Worm (Caenorhabditis elegans) whole organism, young adult: ENCODE measurements around the gene col-169.

Source experiments
- B0019.2 ChIP-seq: fragments of 200-800 bp; sonication (Bioruptor generic); conservative IDR thresholded peaks from 2 replicates; pipeline ENCODE4 v1.3.6; 2022; ENCODE audit warnings: missing genetic modification reagents, missing genetic modification characterization, missing compliant biosample characterization
- B0035.1 ChIP-seq: sonication (generic microtip); optimal IDR thresholded peaks from 2 replicates; lab custom pipeline; 2016; ENCODE audit warnings: missing genetic modification characterization, mild to moderate bottlenecking, missing compliant biosample characterization, missing genotype, missing genetic modification reagents
- C06A6.2 ChIP-seq: fragments of 200-800 bp; sonication (Bioruptor generic); conservative IDR thresholded peaks from 2 replicates; pipeline ENCODE4 v1.3.6; 2022; ENCODE audit warnings: missing genetic modification characterization, missing compliant biosample characterization
- F23B12.7 ChIP-seq: sonication (generic microtip); optimal IDR thresholded peaks from 2 replicates; lab custom pipeline; 2017; ENCODE audit warnings: missing genetic modification characterization, mild to moderate bottlenecking, missing compliant biosample characterization, antibody characterized with exemption, moderate library complexity; ENCODE audit not compliant: insufficient read depth
- F39B2.1 ChIP-seq: fragments of 200-800 bp; sonication (Bioruptor generic); IDR thresholded peaks from 2 replicates; pipeline ENCODE4 v1.3.6; 2022; ENCODE audit warnings: missing genetic modification reagents, missing genetic modification characterization, missing compliant biosample characterization
- F49E8.2 ChIP-seq: sonication (generic microtip); optimal IDR thresholded peaks from 3 replicates; lab custom pipeline; 2017; ENCODE audit warnings: missing genetic modification characterization, mild to moderate bottlenecking, missing compliant biosample characterization, antibody characterized with exemption, moderate library complexity; ENCODE audit not compliant: insufficient read depth
- F52B5.7 ChIP-seq: sonication (generic microtip); optimal IDR thresholded peaks from 2 replicates; lab custom pipeline; 2016; ENCODE audit warnings: mild to moderate bottlenecking, missing genetic modification characterization, missing compliant biosample characterization
- F57A8.1 ChIP-seq: fragments of 200-800 bp; sonication (Bioruptor generic); optimal IDR thresholded peaks from 2 replicates; lab custom pipeline; 2018; ENCODE audit warnings: mild to moderate bottlenecking, missing genetic modification characterization, moderate library complexity, missing compliant biosample characterization
- T07F8.4 ChIP-seq: sonication (generic microtip); optimal IDR thresholded peaks from 2 replicates; lab custom pipeline; 2016; ENCODE audit warnings: mild to moderate bottlenecking, missing genetic modification characterization, moderate library complexity, missing compliant biosample characterization
- T26A5.8 ChIP-seq: sonication (generic microtip); optimal IDR thresholded peaks from 2 replicates; lab custom pipeline; 2016; ENCODE audit warnings: missing genetic modification characterization, missing compliant biosample characterization
- akir-1 ChIP-seq: fragments of 200-800 bp; sonication (Bioruptor generic); optimal IDR thresholded peaks from 2 replicates; lab custom pipeline; 2018; ENCODE audit warnings: mild to moderate bottlenecking, missing genetic modification characterization, moderate library complexity, missing compliant biosample characterization
- ama-1 ChIP-seq, 3 experiments: fragments of 150-350 bp in 1 of 3; sonication (generic microtip) in 2 of 3; optimal IDR thresholded peaks; 2 replicates each; lab custom pipeline; 2014 to 2018; ENCODE audit warnings: missing biosample characterization in 2 of 3, missing genetic modification characterization in 2 of 3, missing genetic modification reagents in 2 of 3
- athp-1 ChIP-seq: sonication (generic microtip); optimal IDR thresholded peaks from 2 replicates; lab custom pipeline; 2017; ENCODE audit warnings: mild to moderate bottlenecking, missing genetic modification characterization, missing compliant biosample characterization
- attf-5 ChIP-seq: fragments of 200-800 bp; sonication (Bioruptor generic); optimal IDR thresholded peaks from 2 replicates; lab custom pipeline; 2018; ENCODE audit warnings: mild to moderate bottlenecking, missing genetic modification characterization, missing compliant biosample characterization
- chd-7 ChIP-seq: sonication (generic microtip); optimal IDR thresholded peaks from 2 replicates; lab custom pipeline; 2016; ENCODE audit warnings: mild to moderate bottlenecking, missing genetic modification characterization, moderate library complexity, missing compliant biosample characterization
- egrh-3 ChIP-seq: fragments of 200-800 bp; sonication (Bioruptor generic); IDR thresholded peaks from 2 replicates; pipeline ENCODE4 v1.3.6; 2022; ENCODE audit warnings: missing genetic modification reagents, missing genetic modification characterization, missing compliant biosample characterization
- hlh-12 ChIP-seq: sonication (generic microtip); optimal IDR thresholded peaks from 2 replicates; lab custom pipeline; 2016; ENCODE audit warnings: missing genetic modification characterization, missing compliant biosample characterization
- hlh-26 ChIP-seq: fragments of 200-800 bp; sonication (Bioruptor generic); conservative IDR thresholded peaks from 2 replicates; pipeline ENCODE4 v1.3.6; 2022; ENCODE audit warnings: missing genetic modification reagents, missing genetic modification characterization, missing compliant biosample characterization
- hrde-1 ChIP-seq: sonication (generic microtip); optimal IDR thresholded peaks from 2 replicates; lab custom pipeline; 2016; ENCODE audit warnings: missing genetic modification characterization, mild to moderate bottlenecking, missing compliant biosample characterization, moderate library complexity, missing genotype, missing genetic modification reagents, borderline replicate concordance
- lin-26 ChIP-seq: fragments of 200-800 bp; sonication (Bioruptor generic); IDR thresholded peaks from 2 replicates; pipeline ENCODE4 v1.3.6; 2022; ENCODE audit warnings: missing genetic modification reagents, missing genetic modification characterization, missing compliant biosample characterization
- lin-40 ChIP-seq: sonication (generic microtip); optimal IDR thresholded peaks from 2 replicates; lab custom pipeline; 2016; ENCODE audit warnings: missing genetic modification characterization, mild to moderate bottlenecking, missing compliant biosample characterization, missing genotype, missing genetic modification reagents
- lsl-1 ChIP-seq: fragments of 200-800 bp; sonication (Bioruptor generic); optimal IDR thresholded peaks from 2 replicates; lab custom pipeline; 2018; ENCODE audit warnings: mild to moderate bottlenecking, missing genetic modification characterization, moderate library complexity, missing compliant biosample characterization
- madf-10 ChIP-seq: sonication (generic microtip); optimal IDR thresholded peaks from 2 replicates; lab custom pipeline; 2016; ENCODE audit warnings: mild to moderate bottlenecking, missing genetic modification characterization, missing compliant biosample characterization
- madf-3 ChIP-seq: fragments of 200-800 bp; sonication (Bioruptor generic); IDR thresholded peaks from 2 replicates; pipeline ENCODE4 v1.3.6; 2022; ENCODE audit warnings: missing genetic modification reagents, missing genetic modification characterization, missing compliant biosample characterization
- mcd-1 ChIP-seq: fragments of 200-800 bp; sonication (Bioruptor generic); IDR thresholded peaks from 2 replicates; pipeline ENCODE4 v1.3.6; 2022; ENCODE audit warnings: missing genetic modification reagents, missing genetic modification characterization, missing compliant biosample characterization
- mxl-1 ChIP-seq: sonication (generic microtip); optimal IDR thresholded peaks from 2 replicates; lab custom pipeline; 2016; ENCODE audit warnings: missing genetic modification characterization, missing compliant biosample characterization
- nfya-2 ChIP-seq: fragments of 200-800 bp; sonication (Bioruptor generic); IDR thresholded peaks from 2 replicates; pipeline ENCODE4 v1.3.6; 2022; ENCODE audit warnings: missing genetic modification reagents, missing genetic modification characterization, missing compliant biosample characterization
- nfyb-1 ChIP-seq: fragments of 200-800 bp; sonication (Bioruptor generic); IDR thresholded peaks from 2 replicates; pipeline ENCODE4 v1.3.6; 2022; ENCODE audit warnings: missing genetic modification reagents, missing genetic modification characterization, missing compliant biosample characterization
- nhr-120 ChIP-seq: fragments of 200-800 bp; sonication (Bioruptor generic); IDR thresholded peaks from 2 replicates; pipeline ENCODE4 v1.3.6; 2022; ENCODE audit warnings: missing genetic modification characterization, missing compliant biosample characterization
- nhr-179 ChIP-seq: sonication (generic microtip); optimal IDR thresholded peaks from 2 replicates; lab custom pipeline; 2016; ENCODE audit warnings: mild to moderate bottlenecking, missing genetic modification characterization, missing compliant biosample characterization
- nhr-27 ChIP-seq: fragments of 200-800 bp; sonication (Bioruptor generic); optimal IDR thresholded peaks from 2 replicates; lab custom pipeline; 2018; ENCODE audit warnings: mild to moderate bottlenecking, missing genetic modification characterization, moderate library complexity, missing compliant biosample characterization
- nhr-80 ChIP-seq: sonication (generic microtip); optimal IDR thresholded peaks from 2 replicates; lab custom pipeline; 2016; ENCODE audit warnings: missing genetic modification characterization, missing compliant biosample characterization
- nhr-90 ChIP-seq: sonication (generic microtip); optimal IDR thresholded peaks from 2 replicates; lab custom pipeline; 2016; ENCODE audit warnings: missing genotype, mild to moderate bottlenecking, missing genetic modification characterization, missing compliant biosample characterization
- repo-1 ChIP-seq: sonication (generic microtip); optimal IDR thresholded peaks from 2 replicates; lab custom pipeline; 2017; ENCODE audit warnings: mild to moderate bottlenecking, missing genetic modification characterization, missing compliant biosample characterization
- sdz-38 ChIP-seq: sonication (generic microtip); optimal IDR thresholded peaks from 2 replicates; lab custom pipeline; 2016; ENCODE audit warnings: missing genotype, missing genetic modification characterization, missing compliant biosample characterization
- snpc-1.1 ChIP-seq: sonication (generic microtip); optimal IDR thresholded peaks from 2 replicates; lab custom pipeline; 2017; ENCODE audit warnings: missing genetic modification characterization, mild to moderate bottlenecking, missing compliant biosample characterization, antibody characterized with exemption, moderate library complexity, missing genotype, missing genetic modification reagents; ENCODE audit not compliant: insufficient read depth
- snpc-3.4 ChIP-seq: sonication (generic microtip); optimal IDR thresholded peaks from 2 replicates; lab custom pipeline; 2017; ENCODE audit warnings: missing genetic modification characterization, mild to moderate bottlenecking, missing compliant biosample characterization, antibody characterized with exemption, moderate library complexity, missing genotype, missing genetic modification reagents
- snpc-4 ChIP-seq, 5 experiments: fragments of 150-350 bp in 1 of 5; sonication (generic microtip) in 4 of 5; optimal IDR thresholded peaks; 2 replicates each; lab custom pipeline; 2014 to 2018; ENCODE audit warnings: missing genetic modification characterization in 5 of 5, missing biosample characterization in 3 of 5, antibody characterized with exemption in 2 of 5, mild to moderate bottlenecking in 2 of 5, missing compliant biosample characterization in 2 of 5, missing genotype in 2 of 5, moderate library complexity in 2 of 5, missing genetic modification reagents in 1 of 5
- tbp1 ChIP-seq: fragments of 200-800 bp; sonication (Bioruptor generic); optimal IDR thresholded peaks from 2 replicates; lab custom pipeline; 2018; ENCODE audit warnings: mild to moderate bottlenecking, missing genetic modification characterization, missing compliant biosample characterization
- zfh-2 ChIP-seq: fragments of 200-800 bp; sonication (Bioruptor generic); conservative IDR thresholded peaks from 2 replicates; pipeline ENCODE4 v1.3.6; 2022; ENCODE audit warnings: missing genetic modification reagents, missing genetic modification characterization, missing compliant biosample characterization
- ztf-28 ChIP-seq: fragments of 200-800 bp; sonication (Bioruptor generic); IDR thresholded peaks from 2 replicates; pipeline ENCODE4 v1.3.6; 2022; ENCODE audit warnings: missing genetic modification reagents, missing genetic modification characterization, missing compliant biosample characterization
- ztf-6 ChIP-seq: fragments of 200-800 bp; sonication (Bioruptor generic); IDR thresholded peaks from 2 replicates; pipeline ENCODE4 v1.3.6; 2022; ENCODE audit warnings: missing genetic modification reagents, missing genetic modification characterization, missing compliant biosample characterization

Gene col-169

ce11 chrX:6321380-6321779 is 7.6 kb upstream of the col-169 start:
- no peak for TF ChIP-seq nfya-2
- no peak for TF ChIP-seq lin-26
- TF ChIP-seq mxl-1 (tag; lab: Kevin White, UChicago) = no peak
- TF ChIP-seq madf-3 (GFP tag; lab: Robert Waterston, UW) = no peak
- TF ChIP-seq ztf-28 (GFP tag; lab: Robert Waterston, UW) = no peak
- no peak for TF ChIP-seq hlh-12 (tag; lab: Kevin White, UChicago)
- no peak for TF ChIP-seq ztf-6 (GFP tag; lab: Robert Waterston, UW)
- TF ChIP-seq sdz-38 (tag; lab: Kevin White, UChicago) = no peak
- no peak for TF ChIP-seq zfh-2 (GFP tag; lab: Robert Waterston, UW)
- no peak for TF ChIP-seq T07F8.4
- no peak for TF ChIP-seq F39B2.1 (GFP tag; lab: Robert Waterston, UW)
- TF ChIP-seq F23B12.7 = no peak
- no peak for TF ChIP-seq madf-10
- no peak for TF ChIP-seq athp-1

ce11 chrX:6323129-6323528 is 5.8 kb upstream of the col-169 start, which contains the start of gene col-167:
Gene col-167, plus strand, starts transcription at chrX:6323488.
- no peak for TF ChIP-seq F52B5.7 (tag; lab: Kevin White, UChicago)
- TF ChIP-seq akir-1 (GFP tag; lab: Kevin White, UChicago) = no peak
- TF ChIP-seq athp-1 = no peak
- TF ChIP-seq tbp1 (GFP tag; lab: Kevin White, UChicago) = no peak
- no peak for TF ChIP-seq F49E8.2 (tag; lab: Kevin White, UChicago)
- no peak for TF ChIP-seq nhr-80
- TF ChIP-seq attf-5 = no peak
- no peak for TF ChIP-seq F57A8.1 (GFP tag; lab: Kevin White, UChicago)
- no peak for TF ChIP-seq ama-1 (optimal IDR thresholded peaks at IDR 0.05; lab: Kevin White, UChicago)
- no peak for TF ChIP-seq ama-1 (GFP tag; optimal IDR thresholded peaks at IDR 0.05; lab: Kevin White, UChicago)
- no peak for TF ChIP-seq T26A5.8 (tag; lab: Kevin White, UChicago)
- TF ChIP-seq B0019.2 (GFP tag; lab: Robert Waterston, UW) = no peak
- TF ChIP-seq snpc-4 (GFP tag; optimal IDR thresholded peaks at IDR 0.05; lab: Kevin White, UChicago) = no peak
- no peak for TF ChIP-seq snpc-4 (tag; optimal IDR thresholded peaks at IDR 0.05; lab: Kevin White, UChicago)
- no peak for TF ChIP-seq nfyb-1
- no peak for TF ChIP-seq nhr-90 (tag; lab: Kevin White, UChicago)
- no peak for TF ChIP-seq snpc-1.1 (tag; lab: Kevin White, UChicago)
- no peak for TF ChIP-seq C06A6.2 (GFP tag; lab: Robert Waterston, UW)

- TF ChIP-seq egrh-3 (GFP tag; lab: Robert Waterston, UW) = peak; percentile 52
These were observed 4.7 kb upstream of the col-169 start for ce11 chrX:6324124-6324893.

- TF ChIP-seq B0035.1 = no peak
- TF ChIP-seq hrde-1 = no peak
- TF ChIP-seq lsl-1 = no peak
- no peak for TF ChIP-seq F39B2.1 (GFP tag; lab: Robert Waterston, UW)
- no peak for TF ChIP-seq repo-1 (tag; lab: Kevin White, UChicago)
- TF ChIP-seq nhr-120 (GFP tag; lab: Robert Waterston, UW) = no peak
- TF ChIP-seq nhr-27 (tag; lab: Kevin White, UChicago) = no peak
- no peak for TF ChIP-seq hlh-26 (GFP tag; lab: Robert Waterston, UW)
- no peak for TF ChIP-seq mcd-1 (GFP tag; lab: Robert Waterston, UW)
- TF ChIP-seq snpc-3.4 (tag; lab: Kevin White, UChicago) = no peak
- TF ChIP-seq nhr-179 = no peak
- TF ChIP-seq chd-7 (tag; lab: Kevin White, UChicago) = no peak
- TF ChIP-seq ama-1 (optimal IDR thresholded peaks at IDR 0.05; lab: Kevin White, UChicago) = no peak
- TF ChIP-seq ama-1 (GFP tag; optimal IDR thresholded peaks at IDR 0.05; lab: Kevin White, UChicago) = no peak
- no peak for TF ChIP-seq lin-40 (tag; lab: Kevin White, UChicago)
These were observed 2.9 kb upstream of the col-169 start, which contains the start of gene col-168 for ce11 chrX:6326088-6326487. Gene col-168, plus strand, starts transcription at chrX:6326388.
